Worm (Caenorhabditis elegans) whole organism, L3 larva: ENCODE measurements around the gene sto-3.

Experiments used
- hmg-11 ChIP-seq: sonication (generic microtip); optimal IDR thresholded peaks from 2 replicates; lab custom pipeline; 2016; ENCODE audit warnings: missing genetic modification characterization, missing compliant biosample characterization
- nhr-77 ChIP-seq: fragments of 150-350 bp; optimal IDR thresholded peaks from 2 replicates; lab custom pipeline; 2014; ENCODE audit warnings: missing biosample characterization, missing genetic modification characterization
- unc-62 ChIP-seq: fragments of 150-350 bp; sonication (generic microtip); optimal IDR thresholded peaks from 4 replicates; lab custom pipeline; 2014; ENCODE audit warnings: missing biosample characterization, missing genetic modification reagents, missing genetic modification characterization

ce11 chrX:11574167-11574566 lies 47.7 kb downstream of the sto-3 start:
- TF ChIP-seq unc-62 (no peak), nhr-77 (tag; lab: Kevin White, UChicago) (no peak), hmg-11 (tag; lab: Kevin White, UChicago) (no peak)
